Worm (Caenorhabditis elegans) whole organism, mixed stage, embryonic: ENCODE data around the gene C05E7.3.
A peak's percentile ranks its signal among the peaks of the same experiment; 100 is the strongest.

ENCODE experiments used
- M03D4.4 ChIP-seq: sonication (generic microtip); optimal IDR thresholded peaks from 2 replicates; lab custom pipeline; 2017; ENCODE audit warnings: mild to moderate bottlenecking, missing genetic modification characterization, missing compliant biosample characterization
- bed-3 ChIP-seq: fragments of 200-800 bp; sonication (Bioruptor generic); optimal IDR thresholded peaks from 3 replicates; lab custom pipeline; 2018; ENCODE audit warnings: mild to moderate bottlenecking, missing genetic modification characterization, moderate library complexity, missing compliant biosample characterization
- blmp-1 ChIP-seq: fragments of 150-350 bp; optimal IDR thresholded peaks from 2 replicates; lab custom pipeline; 2014; ENCODE audit warnings: missing biosample characterization, missing genetic modification characterization
- ceh-39 ChIP-seq: fragments of 150-350 bp; optimal IDR thresholded peaks from 2 replicates; lab custom pipeline; 2014; ENCODE audit warnings: missing biosample characterization, missing genetic modification characterization
- ceh-43 ChIP-seq: fragments of 200-800 bp; sonication (Bioruptor generic); optimal IDR thresholded peaks from 2 replicates; lab custom pipeline; 2018; ENCODE audit warnings: mild to moderate bottlenecking, missing genetic modification characterization, moderate library complexity, missing compliant biosample characterization
- ceh-83 ChIP-seq: fragments of 200-800 bp; sonication (Bioruptor generic); optimal IDR thresholded peaks from 2 replicates; lab custom pipeline; 2018; ENCODE audit warnings: mild to moderate bottlenecking, missing genetic modification characterization, missing compliant biosample characterization
- cnd-1 ChIP-seq: fragments of 200-800 bp; sonication (Bioruptor generic); optimal IDR thresholded peaks from 2 replicates; lab custom pipeline; 2018; ENCODE audit warnings: mild to moderate bottlenecking, missing genetic modification characterization, missing compliant biosample characterization
- drap-1 ChIP-seq: fragments of 200-800 bp; sonication (Bioruptor generic); optimal IDR thresholded peaks from 3 replicates; lab custom pipeline; 2018; ENCODE audit warnings: mild to moderate bottlenecking, missing genetic modification characterization, missing compliant biosample characterization
- elt-1 ChIP-seq: sonication (generic microtip); optimal IDR thresholded peaks from 2 replicates; lab custom pipeline; 2017; ENCODE audit warnings: missing genetic modification characterization, mild to moderate bottlenecking, missing compliant biosample characterization, antibody characterized with exemption, moderate library complexity, borderline replicate concordance; ENCODE audit not compliant: insufficient read depth
- elt-3 ChIP-seq: fragments of 150-350 bp; optimal IDR thresholded peaks from 2 replicates; lab custom pipeline; 2014; ENCODE audit warnings: missing biosample characterization, missing genetic modification characterization
- flh-1 ChIP-seq: fragments of 200-800 bp; sonication (Bioruptor generic); optimal IDR thresholded peaks from 2 replicates; lab custom pipeline; 2018; ENCODE audit warnings: mild to moderate bottlenecking, missing genetic modification characterization, moderate library complexity, missing compliant biosample characterization
- ham-2 ChIP-seq: fragments of 200-800 bp; sonication (Bioruptor generic); optimal IDR thresholded peaks from 2 replicates; lab custom pipeline; 2018; ENCODE audit warnings: mild to moderate bottlenecking, missing genetic modification characterization, missing compliant biosample characterization
- hlh-1 ChIP-seq: fragments of 150-350 bp; optimal IDR thresholded peaks from 2 replicates; lab custom pipeline; 2014; ENCODE audit warnings: missing biosample characterization, missing genetic modification reagents, missing genetic modification characterization
- lin-13 ChIP-seq: fragments of 150-350 bp; optimal IDR thresholded peaks from 2 replicates; lab custom pipeline; 2014; ENCODE audit warnings: missing biosample characterization, missing genetic modification characterization
- lin-32 ChIP-seq: fragments of 200-800 bp; sonication (Bioruptor generic); optimal IDR thresholded peaks from 2 replicates; lab custom pipeline; 2018; ENCODE audit warnings: mild to moderate bottlenecking, missing genetic modification characterization, missing compliant biosample characterization
- lsy-2 ChIP-seq: fragments of 150-350 bp; optimal IDR thresholded peaks from 2 replicates; lab custom pipeline; 2014; ENCODE audit warnings: missing biosample characterization, missing genetic modification characterization
- mab-5 ChIP-seq: fragments of 150-350 bp; optimal IDR thresholded peaks from 2 replicates; lab custom pipeline; 2014; ENCODE audit warnings: missing biosample characterization, missing genetic modification characterization
- mep-1 ChIP-seq: fragments of 150-350 bp; optimal IDR thresholded peaks from 2 replicates; lab custom pipeline; 2017; ENCODE audit warnings: missing biosample characterization, missing genetic modification reagents, missing genetic modification characterization, inconsistent platforms
- mls-2 ChIP-seq: sonication (generic microtip); optimal IDR thresholded peaks from 2 replicates; lab custom pipeline; 2016; ENCODE audit warnings: mild to moderate bottlenecking, missing genetic modification characterization, moderate library complexity, missing compliant biosample characterization
- nhr-12 ChIP-seq: fragments of 150-350 bp; optimal IDR thresholded peaks from 2 replicates; lab custom pipeline; 2014; ENCODE audit warnings: missing biosample characterization, missing genetic modification characterization
- nhr-2 ChIP-seq: fragments of 150-350 bp; optimal IDR thresholded peaks from 2 replicates; lab custom pipeline; 2014; ENCODE audit warnings: missing biosample characterization, missing genetic modification characterization
- nhr-237 ChIP-seq: fragments of 150-350 bp; optimal IDR thresholded peaks from 2 replicates; lab custom pipeline; 2014; ENCODE audit warnings: missing biosample characterization, missing genetic modification characterization
- nhr-28 ChIP-seq: fragments of 150-350 bp; optimal IDR thresholded peaks from 2 replicates; lab custom pipeline; 2014; ENCODE audit warnings: missing biosample characterization, missing genetic modification characterization
- nhr-76 ChIP-seq: sonication (generic microtip); optimal IDR thresholded peaks from 2 replicates; lab custom pipeline; 2017; ENCODE audit warnings: missing biosample characterization, missing genetic modification characterization
- pha-4 ChIP-seq: fragments of 150-350 bp; optimal IDR thresholded peaks from 2 replicates; lab custom pipeline; 2018; ENCODE audit warnings: missing biosample characterization, missing genetic modification reagents, missing genetic modification characterization
- sem-2 ChIP-seq: fragments of 200-800 bp; sonication (Bioruptor generic); optimal IDR thresholded peaks from 2 replicates; lab custom pipeline; 2018; ENCODE audit warnings: mild to moderate bottlenecking, missing genetic modification characterization, missing compliant biosample characterization
- snpc-4 ChIP-seq: fragments of 150-350 bp; optimal IDR thresholded peaks from 2 replicates; lab custom pipeline; 2014; ENCODE audit warnings: missing biosample characterization, missing genetic modification characterization
- sptf-1 ChIP-seq: sonication (generic microtip); optimal IDR thresholded peaks from 2 replicates; lab custom pipeline; 2017; ENCODE audit warnings: mild to moderate bottlenecking, missing genetic modification characterization, moderate library complexity, missing compliant biosample characterization
- tbx-8 ChIP-seq: fragments of 200-800 bp; sonication (Bioruptor generic); optimal IDR thresholded peaks from 2 replicates; lab custom pipeline; 2018; ENCODE audit warnings: mild to moderate bottlenecking, missing genetic modification characterization, moderate library complexity, missing compliant biosample characterization
- unc-39 ChIP-seq: fragments of 150-350 bp; optimal IDR thresholded peaks from 2 replicates; lab custom pipeline; 2014; ENCODE audit warnings: missing biosample characterization, missing genetic modification characterization
- unc-62 ChIP-seq: fragments of 150-350 bp; optimal IDR thresholded peaks from 2 replicates; lab custom pipeline; 2014; ENCODE audit warnings: missing biosample characterization, missing genetic modification reagents, missing genetic modification characterization
- zip-8 ChIP-seq: fragments of 150-350 bp; optimal IDR thresholded peaks from 2 replicates; lab custom pipeline; 2014; ENCODE audit warnings: missing biosample characterization, missing genetic modification characterization
- ztf-11 ChIP-seq: fragments of 150-350 bp; optimal IDR thresholded peaks from 2 replicates; lab custom pipeline; 2014; ENCODE audit warnings: missing biosample characterization, missing genetic modification characterization

The C05E7.3 gene

DNA sequence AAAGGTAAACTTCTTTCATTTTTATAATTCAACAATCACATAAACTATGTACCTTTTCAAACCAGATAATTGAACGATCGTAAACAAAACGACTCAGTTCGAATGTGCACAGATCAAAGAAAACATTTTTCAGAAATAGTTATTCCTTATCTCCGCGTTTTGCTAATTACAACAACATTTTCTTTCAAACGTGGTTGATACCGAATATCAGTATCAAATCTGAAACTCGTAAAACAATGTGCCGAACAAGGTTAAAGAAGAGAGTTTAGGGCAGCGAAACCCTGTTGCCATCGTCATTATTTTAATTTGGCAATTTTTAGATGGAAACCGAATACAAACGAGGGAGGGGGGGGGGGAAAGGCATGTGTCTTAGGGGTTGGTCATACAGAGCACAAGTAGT is 35.0 kb upstream of the C05E7.3 start, which contains the start of gene scav-4:
scav-4 (plus strand) TSS at position 383 of the 400 bp plus-strand sequence.
- TF ChIP-seq drap-1 (GFP tag; lab: Kevin White, UChicago) (no peak), M03D4.4 (tag; lab: Kevin White, UChicago) (no peak), sptf-1 (no peak), tbx-8 (no peak), lin-13 (tag; lab: Kevin White, UChicago) (no peak), nhr-12 (tag; lab: Kevin White, UChicago) (no peak), unc-62 (GFP tag; lab: Kevin White, UChicago) (no peak), bed-3 (no peak), sem-2 (GFP tag; lab: Kevin White, UChicago) (no peak), ceh-39 (tag; lab: Kevin White, UChicago) (no peak), lin-32 (no peak), blmp-1 (tag; lab: Kevin White, UChicago) (no peak), flh-1 (GFP tag; lab: Kevin White, UChicago) (no peak), lsy-2 (tag; lab: Kevin White, UChicago) (no peak), elt-1 (no peak), unc-39 (tag; lab: Kevin White, UChicago) (no peak), ceh-83 (GFP tag; lab: Kevin White, UChicago) (no peak), cnd-1 (tag; lab: Kevin White, UChicago) (no peak), mls-2 (no peak), snpc-4 (tag; lab: Kevin White, UChicago) (no peak)

DNA sequence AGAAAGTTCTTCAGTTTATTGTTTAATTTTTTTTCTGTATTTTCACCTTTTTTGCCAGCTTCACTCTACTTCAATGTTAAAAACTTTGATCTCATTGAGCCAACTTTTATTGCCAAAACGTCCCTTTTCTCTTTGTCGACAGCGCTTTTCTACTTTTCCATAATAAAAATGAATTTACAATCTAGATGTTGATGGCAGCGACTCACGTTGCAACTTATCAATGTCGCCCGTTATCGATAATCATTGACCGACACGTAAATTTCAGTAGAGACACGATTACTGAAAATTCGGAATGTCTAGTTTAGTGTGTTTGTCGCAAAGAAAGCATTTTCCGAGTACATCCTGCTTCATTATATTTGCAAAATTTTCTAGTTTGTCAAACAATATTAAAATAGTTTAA is 33.3 kb upstream of the C05E7.3 start:
- TF ChIP-seq hlh-1 (no peak), sptf-1 (no peak), M03D4.4 (tag; lab: Kevin White, UChicago) (no peak), ceh-43 (no peak), nhr-237 (tag; lab: Kevin White, UChicago) (no peak), mep-1 (no peak), mls-2 (no peak), ham-2 (GFP tag; lab: Kevin White, UChicago) (no peak)

DNA sequence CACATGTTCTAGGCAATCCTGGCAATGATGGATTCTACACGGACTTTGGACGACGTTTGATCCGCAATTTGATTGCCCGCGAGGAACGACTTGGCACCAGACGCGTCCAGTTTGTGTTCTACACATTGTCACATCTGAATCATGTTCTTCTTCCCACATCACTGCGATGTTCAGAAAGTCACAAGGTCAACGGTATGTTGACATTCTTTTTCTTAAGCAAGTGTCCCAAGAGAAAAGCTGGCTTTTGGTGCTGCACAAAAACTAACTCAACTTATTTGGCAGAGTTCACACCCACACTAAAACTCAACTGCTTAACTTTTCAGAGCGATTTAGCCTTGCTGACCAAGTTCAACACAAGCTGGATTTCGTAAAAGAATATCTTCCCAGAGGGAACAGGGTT is 32.1 kb upstream of the C05E7.3 start:
- TF ChIP-seq nhr-76 (no peak), sem-2 (GFP tag; lab: Kevin White, UChicago) (no peak), nhr-237 (tag; lab: Kevin White, UChicago) (no peak), zip-8 (tag; lab: Kevin White, UChicago) (no peak), ztf-11 (no peak), nhr-12 (tag; lab: Kevin White, UChicago) (no peak)

DNA sequence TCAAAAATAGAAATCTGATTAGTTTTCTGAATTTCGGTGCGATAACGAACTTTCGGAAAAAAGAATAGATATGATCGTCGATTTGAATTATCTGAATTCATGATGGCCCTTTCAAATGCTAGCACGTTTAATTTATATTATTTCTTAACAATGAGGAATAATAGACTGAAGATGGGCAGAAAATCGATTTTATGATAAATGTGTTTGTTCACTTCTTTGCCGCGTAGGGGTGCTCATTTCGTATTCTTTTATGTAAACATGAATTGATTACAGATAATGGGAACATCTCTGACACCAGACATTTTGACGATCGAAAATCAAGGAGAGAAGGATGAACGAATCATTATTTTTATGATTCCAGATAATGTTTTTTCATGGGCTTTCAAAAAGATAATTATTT is 31.0 kb upstream of the C05E7.3 start, which contains the start of gene F11C1.9:
F11C1.9 (minus strand) TSS at position 101 of the 400 bp plus-strand sequence.
- no peak for TF ChIP-seq mep-1
- no peak for TF ChIP-seq lsy-2 (tag; lab: Kevin White, UChicago)
- TF ChIP-seq drap-1 (GFP tag; lab: Kevin White, UChicago), result no peak
- no peak for TF ChIP-seq lin-13 (tag; lab: Kevin White, UChicago)
- TF ChIP-seq elt-3 (tag; lab: Kevin White, UChicago), result no peak
- TF ChIP-seq ham-2 (GFP tag; lab: Kevin White, UChicago), result no peak
- no peak for TF ChIP-seq nhr-76
- no peak for TF ChIP-seq tbx-8
- no peak for TF ChIP-seq hlh-1
- TF ChIP-seq, all 35 proteins: peak for 0

DNA sequence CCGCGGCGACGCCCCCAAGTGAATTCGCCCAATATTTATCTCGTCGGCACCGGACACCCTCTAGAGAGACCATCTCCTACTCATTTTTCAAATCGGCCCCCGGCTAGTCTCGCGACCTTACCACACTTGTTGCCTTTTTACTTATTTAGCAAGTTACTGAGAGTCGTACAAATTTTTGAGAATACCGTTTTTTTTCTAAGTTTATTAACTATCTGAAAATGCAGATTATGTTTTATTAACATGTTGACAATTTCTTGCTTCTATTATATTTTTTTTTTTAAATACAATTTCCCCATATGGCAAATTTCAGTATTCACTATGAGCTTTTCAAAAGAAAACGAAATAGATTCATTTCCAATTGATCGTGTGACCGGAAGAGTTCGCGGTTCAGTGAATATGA is 30.3 kb upstream of the C05E7.3 start, which contains the start of the genes F11C1.4 and F11C1.10:
F11C1.4 (plus strand) TSS at position 301 of the 400 bp plus-strand sequence.
F11C1.10 (plus strand) TSS at position 309 of the 400 bp plus-strand sequence.
- TF ChIP-seq elt-3 (tag; lab: Kevin White, UChicago) (no peak), drap-1 (GFP tag; lab: Kevin White, UChicago) (no peak), tbx-8 (no peak), ham-2 (GFP tag; lab: Kevin White, UChicago) (no peak), bed-3 (no peak), ceh-39 (tag; lab: Kevin White, UChicago) (no peak), lsy-2 (tag; lab: Kevin White, UChicago) (no peak)

DNA sequence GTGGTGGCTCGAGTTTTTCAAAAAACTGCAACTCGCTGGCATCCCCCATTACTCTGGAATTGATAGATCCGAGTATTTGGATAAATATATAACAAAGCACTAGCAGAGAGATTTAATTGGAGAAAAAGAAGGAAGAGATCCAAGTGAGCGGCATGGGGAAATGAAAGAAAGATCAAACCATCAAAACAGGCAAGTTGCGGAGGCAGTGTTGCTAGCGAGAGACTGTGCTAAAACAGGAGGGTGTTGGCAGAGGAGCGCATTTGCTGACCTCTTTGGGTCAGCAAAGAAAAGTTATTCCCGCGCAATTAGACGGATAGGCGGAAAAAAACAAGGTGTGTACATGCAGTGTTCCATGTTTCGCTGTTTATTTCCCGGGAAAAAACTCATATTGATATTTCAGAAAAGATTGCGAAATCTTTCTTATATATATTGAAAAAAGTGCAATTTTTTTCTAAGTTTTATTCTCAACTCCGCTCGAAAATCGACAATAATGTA is 29.2 kb upstream of the C05E7.3 start, which contains the start of gene ppk-3:
ppk-3 (minus strand) TSS at position 51 of the 495 bp plus-strand sequence.
- TF ChIP-seq sptf-1 (no peak), mep-1 (peak; percentile 73), ceh-39 (tag; lab: Kevin White, UChicago) (no peak), hlh-1 (peak; percentile 5), tbx-8 (no peak), nhr-76 (no peak), blmp-1 (tag; lab: Kevin White, UChicago) (no peak), nhr-12 (tag; lab: Kevin White, UChicago) (no peak), bed-3 (no peak), nhr-237 (tag; lab: Kevin White, UChicago) (peak; percentile 36), drap-1 (GFP tag; lab: Kevin White, UChicago) (no peak), sem-2 (GFP tag; lab: Kevin White, UChicago) (no peak), lin-32 (no peak), flh-1 (GFP tag; lab: Kevin White, UChicago) (no peak), snpc-4 (tag; lab: Kevin White, UChicago) (no peak), ham-2 (GFP tag; lab: Kevin White, UChicago) (no peak), unc-39 (tag; lab: Kevin White, UChicago) (no peak), mls-2 (peak; percentile 38), mab-5 (tag; lab: Kevin White, UChicago) (no peak), unc-62 (GFP tag; lab: Kevin White, UChicago) (no peak), ztf-11 (no peak), lin-13 (tag; lab: Kevin White, UChicago) (peak; percentile 44), elt-3 (tag; lab: Kevin White, UChicago) (no peak), ceh-43 (no peak), M03D4.4 (tag; lab: Kevin White, UChicago) (peak; percentile 5), cnd-1 (tag; lab: Kevin White, UChicago) (no peak), pha-4 (tag; lab: Kevin White, UChicago) (peak; percentile 40), nhr-2 (tag; lab: Kevin White, UChicago) (no peak), elt-1 (no peak), nhr-28 (tag; lab: Kevin White, UChicago) (no peak), zip-8 (tag; lab: Kevin White, UChicago) (no peak)
